Fruit fly (Drosophila melanogaster) Kc167 (cell line): ENCODE measurements around the gene Cpsf100.

Experiments used
- Sin3A ChIP-seq: fragments of >200 bp; optimal IDR thresholded peaks from 2 replicates; lab custom pipeline; 2018; ENCODE audit warnings: missing external identifiers
- psq ChIP-seq: fragments of >200 bp; optimal IDR thresholded peaks from 2 replicates; lab custom pipeline; 2017; ENCODE audit warnings: missing external identifiers

DNA sequence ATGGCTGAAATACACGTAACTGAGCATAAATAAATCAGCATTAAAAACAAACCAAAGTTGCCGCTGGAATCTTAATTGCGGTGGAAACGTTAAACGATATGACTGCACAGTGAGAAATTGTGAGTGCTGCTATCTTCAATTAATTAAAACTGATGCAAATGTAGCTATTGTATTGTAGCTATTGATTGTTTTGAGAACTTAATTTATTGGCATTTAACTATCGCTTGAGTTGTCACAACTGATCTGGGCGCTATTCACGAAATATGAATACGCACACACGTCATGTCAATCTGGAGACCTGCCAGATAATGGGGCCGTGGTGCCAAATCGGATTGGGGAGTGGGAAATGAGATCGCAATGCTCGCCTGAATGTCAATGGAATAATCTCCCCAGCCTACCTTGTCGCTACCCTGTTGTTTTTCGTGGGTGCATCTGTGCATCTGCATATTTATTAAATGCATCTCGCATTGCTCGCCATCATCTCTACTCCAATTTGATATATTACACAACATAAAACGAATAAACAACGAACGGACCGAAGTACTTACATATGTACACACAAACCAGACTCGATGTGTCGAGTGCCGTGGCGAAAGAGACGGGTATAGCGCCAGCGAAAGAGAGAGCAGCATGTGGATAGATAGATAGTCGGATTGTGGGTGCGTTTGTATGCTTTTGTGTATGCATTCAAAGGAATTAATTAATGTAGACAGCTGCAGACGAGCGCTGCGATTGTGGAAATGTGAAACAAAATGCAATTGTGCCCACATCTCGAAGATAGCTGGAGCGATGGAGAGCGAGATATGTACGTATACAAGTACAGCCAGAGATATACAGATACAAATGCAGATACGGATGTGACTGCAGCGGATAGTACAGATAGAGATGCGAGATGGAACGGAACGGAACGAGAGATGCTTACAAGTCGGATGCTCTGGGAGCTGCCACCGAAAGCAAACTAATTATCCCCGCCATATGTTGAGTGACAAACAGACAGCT, 49.4 kb downstream of the Cpsf100 start:
- TF ChIP-seq Sin3A (lab: Kevin White, UChicago) (no peak), psq (no peak)
